Worm (Caenorhabditis elegans) whole organism, L4/young adult: ENCODE results near the gene C27F2.7.

Experiments used
- dao-5 ChIP-seq: sonication (generic microtip); optimal IDR thresholded peaks from 2 replicates; lab custom pipeline; 2016; ENCODE audit warnings: missing genotype, missing genetic modification characterization, moderate library complexity, missing compliant biosample characterization
- him-1 ChIP-seq: sonication (generic microtip); optimal IDR thresholded peaks from 2 replicates; lab custom pipeline; 2016; ENCODE audit warnings: missing genotype, missing genetic modification reagents, missing genetic modification characterization, missing compliant biosample characterization

- TF ChIP-seq him-1 (no peak), dao-5 (tag; lab: Kevin White, UChicago) (no peak)
These were observed 40.2 kb upstream of the C27F2.7 start, which contains the start of gene pcf-11 for ce11 chrIII:5024393-5024964.
